Worm (Caenorhabditis elegans): ENCODE measurements around the gene srt-6.

srt-6 gene

ce11 chrV:7403501-7403900 lies 5.1 kb downstream of the srt-6 start:
- TF ChIP-seq ceh-82 (tag; optimal IDR thresholded peaks at IDR 0.05) (no peak), aly-2 (tag; optimal IDR thresholded peaks at IDR 0.05) (no peak), ama-1 (optimal IDR thresholded peaks at IDR 0.05) (no peak), fkh-10 (GFP tag; optimal IDR thresholded peaks at IDR 0.05) (no peak), ZK546.5 (tag; optimal IDR thresholded peaks at IDR 0.05) (no peak), nhr-67 (tag; optimal IDR thresholded peaks at IDR 0.05) (no peak), mdl-1 (tag; optimal IDR thresholded peaks at IDR 0.05) (no peak), jun-1 (tag; optimal IDR thresholded peaks at IDR 0.05) (no peak), lin-15B (tag; optimal IDR thresholded peaks at IDR 0.05) (no peak), nhr-12 (tag; optimal IDR thresholded peaks at IDR 0.05) (no peak), nhr-25 (tag; optimal IDR thresholded peaks at IDR 0.05) (no peak), egl-27 (tag; optimal IDR thresholded peaks at IDR 0.05) (no peak), sea-2 (GFP tag; optimal IDR thresholded peaks at IDR 0.05) (no peak), elt-3 (tag; optimal IDR thresholded peaks at IDR 0.05) (no peak), mml-1 (tag; optimal IDR thresholded peaks at IDR 0.05) (no peak), snpc-4 (tag; optimal IDR thresholded peaks at IDR 0.05) (no peak), elt-1 (tag; optimal IDR thresholded peaks at IDR 0.05) (no peak)

- no peak for TF ChIP-seq ztf-4 (tag; optimal IDR thresholded peaks at IDR 0.05)
- no peak for TF ChIP-seq ZK546.5 (tag; optimal IDR thresholded peaks at IDR 0.05)
- no peak for TF ChIP-seq nhr-77 (tag; optimal IDR thresholded peaks at IDR 0.05)
- no peak for TF ChIP-seq nhr-43 (tag; optimal IDR thresholded peaks at IDR 0.05; ENCODE audit: poor library complexity, severe bottlenecking)
- no peak for TF ChIP-seq ceh-28 (tag; optimal IDR thresholded peaks at IDR 0.05)
- no peak for TF ChIP-seq mdl-1 (tag; optimal IDR thresholded peaks at IDR 0.05)
- TF ChIP-seq sea-2 (GFP tag; optimal IDR thresholded peaks at IDR 0.05): no peak
- no peak for TF ChIP-seq nfya-1 (tag; optimal IDR thresholded peaks at IDR 0.05; ENCODE audit: insufficient read depth)
- no peak for TF ChIP-seq egl-27 (tag; optimal IDR thresholded peaks at IDR 0.05)
- TF ChIP-seq lin-15B (tag; optimal IDR thresholded peaks at IDR 0.05): no peak
- no peak for TF ChIP-seq skn-1 (tag; optimal IDR thresholded peaks at IDR 0.05)
- TF ChIP-seq pha-4 (tag; optimal IDR thresholded peaks at IDR 0.05): no peak
- no peak for TF ChIP-seq nhr-25 (tag; optimal IDR thresholded peaks at IDR 0.05)
- TF ChIP-seq R02D3.7 (tag; optimal IDR thresholded peaks at IDR 0.05): no peak
- no peak for TF ChIP-seq zag-1 (tag; optimal IDR thresholded peaks at IDR 0.05)
- TF ChIP-seq fos-1 (tag; optimal IDR thresholded peaks at IDR 0.05): no peak
- TF ChIP-seq tbx-2 (tag; optimal IDR thresholded peaks at IDR 0.05): no peak
These were observed 6.3 kb downstream of the srt-6 start, which contains the start of gene srj-13 for ce11 chrV:7402355-7402754. Gene srj-13, plus strand, starts transcription at chrV:7402655.

- TF ChIP-seq fkh-2 (tag; optimal IDR thresholded peaks at IDR 0.05) (no peak), sea-2 (GFP tag; optimal IDR thresholded peaks at IDR 0.05) (no peak), nhr-237 (tag; optimal IDR thresholded peaks at IDR 0.05) (no peak), ama-1 (optimal IDR thresholded peaks at IDR 0.05) (no peak), fkh-10 (GFP tag; optimal IDR thresholded peaks at IDR 0.05) (no peak), nhr-11 (tag; optimal IDR thresholded peaks at IDR 0.05) (no peak), elt-1 (tag; optimal IDR thresholded peaks at IDR 0.05) (no peak), ceh-9 (tag; optimal IDR thresholded peaks at IDR 0.05) (no peak)
These were observed 8.0 kb downstream of the srt-6 start, which contains the start of gene srx-60 for ce11 chrV:7400588-7400987. Gene srx-60, plus strand, starts transcription at chrV:7400888.

ce11 chrV:7400095-7400494 lies 8.5 kb downstream of the srt-6 start, which contains the start of gene cnc-9:
Gene cnc-9, minus strand, starts transcription at chrV:7400195.
- no peak for TF ChIP-seq ceh-82 (tag; optimal IDR thresholded peaks at IDR 0.05)
- no peak for TF ChIP-seq ceh-28 (tag; optimal IDR thresholded peaks at IDR 0.05)
- TF ChIP-seq unc-39 (tag; optimal IDR thresholded peaks at IDR 0.05): no peak
- TF ChIP-seq pha-4 (tag; optimal IDR thresholded peaks at IDR 0.05): no peak
- TF ChIP-seq nhr-43 (tag; optimal IDR thresholded peaks at IDR 0.05; ENCODE audit: poor library complexity, severe bottlenecking): no peak
- no peak for TF ChIP-seq nhr-28 (tag; optimal IDR thresholded peaks at IDR 0.05)
- no peak for TF ChIP-seq nhr-12 (tag; optimal IDR thresholded peaks at IDR 0.05)
- no peak for TF ChIP-seq zag-1 (tag; optimal IDR thresholded peaks at IDR 0.05)
- TF ChIP-seq fkh-10 (GFP tag; optimal IDR thresholded peaks at IDR 0.05): no peak

DNA sequence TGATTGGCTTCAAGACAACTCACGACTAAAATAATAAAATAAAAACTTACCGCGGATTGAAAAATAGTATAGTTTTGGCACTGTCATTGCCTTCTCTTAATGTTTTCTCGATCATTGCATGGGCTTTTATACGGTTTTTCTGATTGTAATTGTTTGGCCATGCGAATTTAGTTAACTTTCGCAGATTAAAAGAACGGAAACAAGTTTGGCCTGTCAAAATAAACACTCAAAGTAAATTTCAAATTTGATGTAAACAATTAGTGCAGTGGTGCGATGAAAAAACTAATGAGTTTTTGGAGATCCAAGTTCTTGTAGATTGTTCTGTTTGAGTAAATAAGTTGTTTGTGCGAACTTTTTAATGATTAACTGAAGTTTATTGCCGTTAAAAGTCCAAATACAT lies 9.4 kb downstream of the srt-6 start, which contains the start of gene gst-41:
Gene gst-41 (minus strand): TSS at position 101 of the 400 bp plus-strand sequence.
- TF ChIP-seq elt-3 (tag; optimal IDR thresholded peaks at IDR 0.05) (no peak), hmg-11 (tag; optimal IDR thresholded peaks at IDR 0.05) (no peak), snpc-4 (tag; optimal IDR thresholded peaks at IDR 0.05) (no peak), ceh-9 (tag; optimal IDR thresholded peaks at IDR 0.05) (no peak), egl-5 (tag; optimal IDR thresholded peaks at IDR 0.05) (no peak), unc-62 (GFP tag; optimal IDR thresholded peaks at IDR 0.05) (no peak), sea-2 (GFP tag; optimal IDR thresholded peaks at IDR 0.05) (no peak), nhr-237 (tag; optimal IDR thresholded peaks at IDR 0.05) (no peak), eor-1 (tag; optimal IDR thresholded peaks at IDR 0.05) (no peak), nhr-11 (tag; optimal IDR thresholded peaks at IDR 0.05) (no peak), elt-2 (tag; optimal IDR thresholded peaks at IDR 0.05) (no peak), tbx-2 (tag; optimal IDR thresholded peaks at IDR 0.05) (no peak), nhr-28 (tag; optimal IDR thresholded peaks at IDR 0.05) (no peak), lin-39 (tag; optimal IDR thresholded peaks at IDR 0.05) (no peak), skn-1 (tag; optimal IDR thresholded peaks at IDR 0.05) (no peak), aly-2 (tag; optimal IDR thresholded peaks at IDR 0.05) (no peak), nhr-12 (tag; optimal IDR thresholded peaks at IDR 0.05) (no peak), fos-1 (tag; optimal IDR thresholded peaks at IDR 0.05) (no peak), nhr-77 (tag; optimal IDR thresholded peaks at IDR 0.05) (no peak)
